Fruit fly (Drosophila melanogaster): ENCODE data around the gene Dcr-1.
A peak's percentile ranks its signal among the peaks of the same experiment; 100 is the strongest.

The Dcr-1 gene

dm6 chr3R:22719607-22719949 lies 21.3 kb downstream of the Dcr-1 start (continued):
- TF ChIP-seq E2f1 (GFP tag; IDR thresholded peaks at IDR 0.05), result 0 out of 2 replicates have a peak, but pooled peaks have one; percentile 11
- TF ChIP-seq hkb (optimal IDR thresholded peaks at IDR 0.05), result no peak
- TF ChIP-seq hkb (GFP tag; IDR thresholded peaks at IDR 0.05), result 0 out of 2 replicates have a peak, but pooled peaks have one; percentile 15
- no peak for TF ChIP-seq Max (GFP tag; optimal IDR thresholded peaks at IDR 0.05)
- TF ChIP-seq CG10462 (GFP tag; optimal IDR thresholded peaks at IDR 0.05), result no peak
- TF ChIP-seq tx (GFP tag; optimal IDR thresholded peaks at IDR 0.05), result no peak
- no peak for TF ChIP-seq abd-A (tag; optimal IDR thresholded peaks at IDR 0.05)
- no peak for TF ChIP-seq wor (GFP tag; IDR thresholded peaks at IDR 0.05)
- TF ChIP-seq pum (GFP tag; optimal IDR thresholded peaks at IDR 0.05), result peak; percentile 21
- TF ChIP-seq Deaf1 (tag; optimal IDR thresholded peaks at IDR 0.05), result no peak
- TF ChIP-seq nmo (GFP tag; optimal IDR thresholded peaks at IDR 0.05), result peak; percentile 61
- no peak for TF ChIP-seq pan (optimal IDR thresholded peaks at IDR 0.05)
- TF ChIP-seq pan (GFP tag; optimal IDR thresholded peaks at IDR 0.05 in 1 of 2, IDR thresholded peaks at IDR 0.05 in 1 of 2), result peak in 1 of 2 experiments; percentile 14
- TF ChIP-seq shn (GFP tag; optimal IDR thresholded peaks at IDR 0.05), result no peak
- no peak for TF ChIP-seq chif (GFP tag; optimal IDR thresholded peaks at IDR 0.05)
- TF ChIP-seq vfl (GFP tag; optimal IDR thresholded peaks at IDR 0.05), result no peak
- TF ChIP-seq D19A (tag; optimal IDR thresholded peaks at IDR 0.05), result no peak
- TF ChIP-seq kay (GFP tag; optimal IDR thresholded peaks at IDR 0.05), result no peak
- no peak for TF ChIP-seq CG4617 (GFP tag; optimal IDR thresholded peaks at IDR 0.05; ENCODE audit: borderline replicate concordance)
- no peak for TF ChIP-seq YL-1 (GFP tag; optimal IDR thresholded peaks at IDR 0.05)
- no peak for TF ChIP-seq CG4360 (GFP tag; IDR thresholded peaks at IDR 0.05)
- TF ChIP-seq fu2 (GFP tag; optimal IDR thresholded peaks at IDR 0.05), result no peak
- no peak for TF ChIP-seq ssp (GFP tag; IDR thresholded peaks at IDR 0.05)
- TF ChIP-seq CG11723 (GFP tag; optimal IDR thresholded peaks at IDR 0.05), result no peak
- no peak for TF ChIP-seq sima (GFP tag; optimal IDR thresholded peaks at IDR 0.05)
- peak; percentile 22 for TF ChIP-seq jumu (GFP tag; optimal IDR thresholded peaks at IDR 0.05)
- no peak for TF ChIP-seq CG33557 (GFP tag; optimal IDR thresholded peaks at IDR 0.05)
- TF ChIP-seq D (optimal IDR thresholded peaks at IDR 0.05), result no peak
- TF ChIP-seq D (GFP tag; optimal IDR thresholded peaks at IDR 0.05), result no peak
- TF ChIP-seq CG13624 (GFP tag; optimal IDR thresholded peaks at IDR 0.05), result no peak
- TF ChIP-seq scrt (GFP tag; optimal IDR thresholded peaks at IDR 0.05), result no peak
- no peak for TF ChIP-seq lov (optimal IDR thresholded peaks at IDR 0.05)
- no peak for TF ChIP-seq lov (GFP tag; IDR thresholded peaks at IDR 0.05)
- no peak for TF ChIP-seq Hmr (GFP tag; optimal IDR thresholded peaks at IDR 0.05)
- TF ChIP-seq mam (GFP tag; optimal IDR thresholded peaks at IDR 0.05), result no peak
- TF ChIP-seq CG4424 (GFP tag; optimal IDR thresholded peaks at IDR 0.05), result peak; percentile 19
- TF ChIP-seq Dip3 (GFP tag; optimal IDR thresholded peaks at IDR 0.05), result no peak
- no peak for TF ChIP-seq onecut (GFP tag; IDR thresholded peaks at IDR 0.05)
- TF ChIP-seq ara (GFP tag; IDR thresholded peaks at IDR 0.05), result no peak
- peak; percentile 67 for TF ChIP-seq gem (tag; optimal IDR thresholded peaks at IDR 0.05)
- no peak for TF ChIP-seq H15 (GFP tag; IDR thresholded peaks at IDR 0.05)
- peak; percentile 8 for TF ChIP-seq tap (tag; optimal IDR thresholded peaks at IDR 0.05)
- no peak for TF ChIP-seq schlank (tag; optimal IDR thresholded peaks at IDR 0.05)
- no peak for TF ChIP-seq Optix (GFP tag; IDR thresholded peaks at IDR 0.05)
- no peak for TF ChIP-seq otp (GFP tag; IDR thresholded peaks at IDR 0.05)
- TF ChIP-seq Dip2 (GFP tag; IDR thresholded peaks at IDR 0.05), result no peak
- no peak for TF ChIP-seq CG6175 (GFP tag; IDR thresholded peaks at IDR 0.05)
- no peak for TF ChIP-seq CG6683 (GFP tag; optimal IDR thresholded peaks at IDR 0.05)
- TF ChIP-seq nom (GFP tag; optimal IDR thresholded peaks at IDR 0.05), result no peak
- no peak for TF ChIP-seq CG12744 (GFP tag; optimal IDR thresholded peaks at IDR 0.05)
- no peak for TF ChIP-seq CG43689 (GFP tag; IDR thresholded peaks at IDR 0.05)
- TF ChIP-seq wdn (GFP tag; IDR thresholded peaks at IDR 0.05), result no peak
- TF ChIP-seq CG18599 (GFP tag; optimal IDR thresholded peaks at IDR 0.05), result peak; percentile 71
- TF ChIP-seq fd96Cb (tag; optimal IDR thresholded peaks at IDR 0.05), result peak; percentile 33
